Worm (Caenorhabditis elegans) whole organism, L1 larva: ENCODE data around the gene srh-135.

Experiments used
- elt-2 ChIP-seq: sonication (generic microtip); optimal IDR thresholded peaks from 2 replicates; lab custom pipeline; 2016; ENCODE audit warnings: missing genetic modification characterization, mild to moderate bottlenecking, inconsistent platforms, missing compliant biosample characterization, missing genetic modification reagents
- ets-5 ChIP-seq: fragments of 200-800 bp; sonication (Bioruptor generic); IDR thresholded peaks from 2 replicates; pipeline ENCODE4 v1.3.6; 2022; ENCODE audit warnings: missing genetic modification characterization, missing compliant biosample characterization
- lsy-2 ChIP-seq, 2 experiments: fragments of 150-350 bp; optimal IDR thresholded peaks; 2 replicates each; lab custom pipeline; 2014; ENCODE audit warnings: missing biosample characterization in 2 of 2, missing genetic modification characterization in 2 of 2
- nhr-76 ChIP-seq: sonication (generic microtip); optimal IDR thresholded peaks from 2 replicates; lab custom pipeline; 2017; ENCODE audit warnings: missing biosample characterization, missing genetic modification characterization
- nhr-77 ChIP-seq: fragments of 150-350 bp; optimal IDR thresholded peaks from 2 replicates; lab custom pipeline; 2014; ENCODE audit warnings: missing biosample characterization, missing genetic modification characterization
- pqm-1 ChIP-seq: sonication (generic microtip); optimal IDR thresholded peaks from 3 replicates; lab custom pipeline; 2017; ENCODE audit warnings: missing biosample characterization, missing genetic modification characterization
- vab-15 ChIP-seq: sonication (generic microtip); optimal IDR thresholded peaks from 2 replicates; lab custom pipeline; 2017; ENCODE audit warnings: missing genotype, mild to moderate bottlenecking, missing genetic modification characterization, missing compliant biosample characterization

DNA sequence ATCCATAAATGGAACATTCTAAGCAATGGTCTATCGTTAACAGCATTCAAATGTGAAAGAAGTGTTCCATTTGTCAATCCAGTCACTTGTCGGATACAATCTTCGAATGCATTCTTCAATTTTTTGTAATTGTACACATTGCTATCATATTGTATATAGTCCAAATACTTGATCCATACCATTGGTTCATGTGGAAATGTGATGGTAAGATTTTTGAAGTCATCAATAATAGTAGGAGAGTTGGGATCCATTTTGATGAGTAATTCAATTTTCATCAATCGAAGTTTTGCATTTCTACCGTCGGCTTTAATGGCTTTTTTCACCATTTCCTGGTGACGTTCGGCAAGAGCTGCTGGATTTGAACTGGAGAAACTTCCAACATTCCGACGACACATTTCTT is 18.7 kb upstream of the srh-135 start:
- TF ChIP-seq pqm-1 (tag; lab: Kevin White, UChicago) (no peak), lsy-2 (tag; optimal IDR thresholded peaks at IDR 0.05; lab: Kevin White, UChicago) (no peak), nhr-77 (tag; lab: Kevin White, UChicago) (no peak), nhr-76 (no peak), ets-5 (GFP tag; lab: Robert Waterston, UW) (no peak), elt-2 (tag; lab: Kevin White, UChicago) (no peak), vab-15 (no peak)
